Fruit fly (Drosophila melanogaster) whole organism, embryonic: ENCODE results near the gene CG1309.

Experiments
- Atf-2 ChIP-seq: fragments of 200-800 bp; sonication (Bioruptor generic); optimal IDR thresholded peaks from 2 replicates; lab custom pipeline; 2016; ENCODE audit warnings: missing biosample characterization, missing genetic modification characterization
- Awh ChIP-seq: fragments of 200-800 bp; sonication (Bioruptor generic); IDR thresholded peaks from 2 replicates; pipeline ENCODE4, ENCODE4 v1.3.6; 2022; ENCODE audit warnings: missing biosample characterization, missing genetic modification characterization
- Blimp-1 ChIP-seq: fragments of 200-800 bp; sonication (Bioruptor generic); optimal IDR thresholded peaks from 3 replicates; lab custom pipeline; 2018; ENCODE audit warnings: missing biosample characterization, missing genetic modification characterization, mild to moderate bottlenecking, moderate library complexity, missing genetic modification reagents
- C15 ChIP-seq: fragments of 200-800 bp; sonication (Bioruptor generic); IDR thresholded peaks from 3 replicates; pipeline ENCODE4 v1.3.6; 2022; ENCODE audit warnings: missing biosample characterization, missing genetic modification characterization
- CG1024 ChIP-seq: fragments of 200-800 bp; sonication (Bioruptor generic); IDR thresholded peaks from 2 replicates; pipeline ENCODE4 v1.3.6; 2022; ENCODE audit warnings: missing biosample characterization, missing genetic modification characterization
- CG11695 ChIP-seq: fragments of 200-800 bp; sonication (Bioruptor generic); IDR thresholded peaks from 3 replicates; pipeline ENCODE4 v1.3.6; 2022; ENCODE audit warnings: missing biosample characterization, missing genetic modification characterization
- CG12155 ChIP-seq: fragments of 200-800 bp; sonication (Bioruptor generic); optimal IDR thresholded peaks from 3 replicates; lab custom pipeline; 2016; ENCODE audit warnings: missing biosample characterization, missing genetic modification characterization
- CG13775 ChIP-seq: fragments of 200-800 bp; sonication (Bioruptor generic); optimal IDR thresholded peaks from 3 replicates; lab custom pipeline; 2017; ENCODE audit warnings: missing biosample characterization, mild to moderate bottlenecking, missing genetic modification characterization
- CG14014 ChIP-seq: fragments of 200-800 bp; sonication (Bioruptor generic); IDR thresholded peaks from 2 replicates; pipeline ENCODE4 v1.3.6; 2022; ENCODE audit warnings: missing biosample characterization, missing genetic modification characterization
- CG14965 ChIP-seq: fragments of 200-800 bp; sonication (Bioruptor generic); optimal IDR thresholded peaks from 2 replicates; lab custom pipeline; 2016; ENCODE audit warnings: missing biosample characterization, missing genetic modification characterization, borderline replicate concordance
- CG15011 ChIP-seq: fragments of 200-800 bp; sonication (Bioruptor generic); optimal IDR thresholded peaks from 3 replicates; lab custom pipeline; 2018; ENCODE audit warnings: missing biosample characterization, mild to moderate bottlenecking, missing genetic modification characterization
- CG15269 ChIP-seq: fragments of 200-800 bp; sonication (Bioruptor generic); optimal IDR thresholded peaks from 2 replicates; lab custom pipeline; 2018; ENCODE audit warnings: missing biosample characterization, mild to moderate bottlenecking, missing genetic modification characterization, moderate library complexity
- CG16863 ChIP-seq: fragments of 200-800 bp; sonication (Bioruptor generic); optimal IDR thresholded peaks from 3 replicates; lab custom pipeline; 2016; ENCODE audit warnings: missing biosample characterization, missing genetic modification characterization
- CG17186 ChIP-seq: fragments of 200-800 bp; sonication (Bioruptor generic); optimal IDR thresholded peaks from 3 replicates; lab custom pipeline; 2017; ENCODE audit warnings: missing biosample characterization, missing genetic modification reagents, missing genetic modification characterization
- CG17829 ChIP-seq: fragments of 200-800 bp; optimal IDR thresholded peaks from 2 replicates; lab custom pipeline; 2019; ENCODE audit warnings: missing biosample characterization, mild to moderate bottlenecking, missing genetic modification characterization, moderate library complexity
- CG18262 ChIP-seq: fragments of 200-800 bp; optimal IDR thresholded peaks from 3 replicates; lab custom pipeline; 2019; ENCODE audit warnings: missing biosample characterization, mild to moderate bottlenecking, missing genetic modification characterization, moderate library complexity
- CG2199 ChIP-seq: fragments of 200-800 bp; sonication (Bioruptor generic); IDR thresholded peaks from 3 replicates; pipeline ENCODE4 v1.3.6; 2022; ENCODE audit warnings: missing biosample characterization, missing genetic modification characterization
- CG32532 ChIP-seq: fragments of 200-800 bp; sonication (Bioruptor generic); IDR thresholded peaks from 2 replicates; pipeline ENCODE4 v1.3.6; 2022; ENCODE audit warnings: missing biosample characterization, missing genetic modification characterization
- CG33213 ChIP-seq: fragments of 200-800 bp; sonication (Bioruptor generic); optimal IDR thresholded peaks from 3 replicates; lab custom pipeline; 2016; ENCODE audit warnings: missing biosample characterization, missing genetic modification characterization
- CG3995 ChIP-seq: fragments of 200-800 bp; sonication (Bioruptor generic); optimal IDR thresholded peaks from 3 replicates; lab custom pipeline; 2016; ENCODE audit warnings: missing biosample characterization, missing genetic modification characterization
- CG4328 ChIP-seq: fragments of 200-800 bp; sonication (Bioruptor generic); optimal IDR thresholded peaks from 3 replicates; lab custom pipeline; 2017; ENCODE audit warnings: missing biosample characterization, missing genetic modification reagents, missing genetic modification characterization
- CG6683 ChIP-seq: fragments of 200-800 bp; sonication (Bioruptor generic); optimal IDR thresholded peaks from 2 replicates; lab custom pipeline; 2017; ENCODE audit warnings: missing biosample characterization, mild to moderate bottlenecking, missing genetic modification characterization, missing genetic modification reagents
- CG8281 ChIP-seq: fragments of 200-800 bp; sonication (Bioruptor generic); optimal IDR thresholded peaks from 2 replicates; lab custom pipeline; 2018; ENCODE audit warnings: missing biosample characterization, mild to moderate bottlenecking, missing genetic modification characterization, moderate library complexity
- CG8944 ChIP-seq: fragments of 200-800 bp; sonication (Bioruptor generic); optimal IDR thresholded peaks from 3 replicates; lab custom pipeline; 2016; ENCODE audit warnings: missing biosample characterization, missing genetic modification characterization
- CG9609 ChIP-seq: fragments of 200-800 bp; sonication (Bioruptor generic); optimal IDR thresholded peaks from 3 replicates; lab custom pipeline; 2016; ENCODE audit warnings: missing biosample characterization, missing genetic modification characterization
- Camta ChIP-seq: fragments of 200-800 bp; sonication (Bioruptor generic); optimal IDR thresholded peaks from 2 replicates; lab custom pipeline; 2016; ENCODE audit warnings: missing biosample characterization, missing genetic modification characterization
- Doc3 ChIP-seq: fragments of 200-800 bp; sonication (Bioruptor generic); IDR thresholded peaks from 3 replicates; pipeline ENCODE4 v1.3.6; 2022; ENCODE audit warnings: missing biosample characterization, missing genetic modification characterization; ENCODE audit not compliant: partially characterized antibody
- Drgx ChIP-seq: fragments of 200-800 bp; sonication (Bioruptor generic); IDR thresholded peaks from 2 replicates; pipeline ENCODE4 v1.3.6; 2022; ENCODE audit warnings: missing biosample characterization, missing genetic modification characterization
- Ets97D ChIP-seq: fragments of 200-800 bp; sonication (Bioruptor generic); optimal IDR thresholded peaks from 3 replicates; lab custom pipeline; 2016; ENCODE audit warnings: missing biosample characterization, missing genetic modification characterization
- HLH4C ChIP-seq: fragments of 200-800 bp; sonication (Bioruptor generic); IDR thresholded peaks from 3 replicates; pipeline ENCODE4 v1.3.6; 2022; ENCODE audit warnings: missing biosample characterization, missing genetic modification characterization; ENCODE audit not compliant: partially characterized antibody
- HmgZ ChIP-seq: fragments of 200-800 bp; sonication (Bioruptor generic); optimal IDR thresholded peaks from 2 replicates; lab custom pipeline; 2018; ENCODE audit warnings: missing biosample characterization, mild to moderate bottlenecking, missing genetic modification characterization
- Hr3 ChIP-seq: fragments of 200-800 bp; sonication (Bioruptor generic); optimal IDR thresholded peaks from 3 replicates; lab custom pipeline; 2016; ENCODE audit warnings: missing biosample characterization, missing genetic modification characterization
- MBD-R2 ChIP-seq: fragments of 200-800 bp; sonication (Bioruptor generic); IDR thresholded peaks from 2 replicates; pipeline ENCODE4 v1.3.6; 2022; ENCODE audit warnings: missing biosample characterization, missing genetic modification characterization
- MESR4 ChIP-seq: fragments of 200-800 bp; sonication (Bioruptor generic); optimal IDR thresholded peaks from 2 replicates; lab custom pipeline; 2018; ENCODE audit warnings: missing biosample characterization, mild to moderate bottlenecking, missing genetic modification characterization, moderate library complexity
- Six4 ChIP-seq: fragments of 200-800 bp; sonication (Bioruptor generic); optimal IDR thresholded peaks from 2 replicates; lab custom pipeline; 2016; ENCODE audit warnings: missing biosample characterization, missing genetic modification characterization
- abd-A ChIP-seq: fragments of 200-800 bp; sonication (Bioruptor generic); optimal IDR thresholded peaks from 3 replicates; lab custom pipeline; 2019; ENCODE audit warnings: missing biosample characterization, mild to moderate bottlenecking, missing genetic modification characterization, moderate library complexity
- ase ChIP-seq: fragments of 200-800 bp; sonication (Bioruptor generic); IDR thresholded peaks from 3 replicates; pipeline ENCODE4 v1.3.6; 2022; ENCODE audit warnings: missing biosample characterization, missing genetic modification characterization
- da ChIP-seq: fragments of 200-800 bp; sonication (Bioruptor generic); optimal IDR thresholded peaks from 2 replicates; lab custom pipeline; 2016; ENCODE audit warnings: missing biosample characterization, missing genetic modification characterization
- danr ChIP-seq: fragments of 200-800 bp; sonication (Bioruptor generic); IDR thresholded peaks from 2 replicates; pipeline ENCODE4 v1.3.6; 2022; ENCODE audit warnings: missing biosample characterization, missing genetic modification characterization
- dpn ChIP-seq, 2 experiments: fragments of 200-800 bp; sonication (Bioruptor generic); optimal IDR thresholded peaks; 3 replicates each; lab custom pipeline; 2016; ENCODE audit warnings: missing biosample characterization in 2 of 2, missing genetic modification characterization in 2 of 2
- eve ChIP-seq, 2 experiments: fragments of >200 bp; optimal IDR thresholded peaks; 2 replicates each; lab custom pipeline; 2017; ENCODE audit warnings: missing biosample characterization in 2 of 2, missing genetic modification characterization in 2 of 2
- ewg ChIP-seq: fragments of 200-800 bp; sonication (Bioruptor generic); optimal IDR thresholded peaks from 3 replicates; lab custom pipeline; 2017; ENCODE audit warnings: mild to moderate bottlenecking, missing biosample characterization, missing genetic modification reagents, missing genetic modification characterization
- fd102C ChIP-seq: fragments of 200-800 bp; sonication (Bioruptor generic); optimal IDR thresholded peaks from 2 replicates; lab custom pipeline; 2018; ENCODE audit warnings: missing biosample characterization, mild to moderate bottlenecking, missing genetic modification characterization, moderate library complexity
- fd3F ChIP-seq: fragments of 200-800 bp; sonication (Bioruptor generic); optimal IDR thresholded peaks from 2 replicates; lab custom pipeline; 2018; ENCODE audit warnings: missing biosample characterization, mild to moderate bottlenecking, missing genetic modification characterization, moderate library complexity
- kah ChIP-seq: fragments of 200-800 bp; sonication (Bioruptor generic); optimal IDR thresholded peaks from 2 replicates; lab custom pipeline; 2018; ENCODE audit warnings: missing biosample characterization, mild to moderate bottlenecking, missing genetic modification characterization
- luna ChIP-seq: fragments of 200-800 bp; sonication (Bioruptor generic); optimal IDR thresholded peaks from 2 replicates; lab custom pipeline; 2016; ENCODE audit warnings: missing biosample characterization, missing genetic modification characterization
- mld ChIP-seq: fragments of 200-800 bp; sonication (Bioruptor generic); IDR thresholded peaks from 3 replicates; pipeline ENCODE4 v1.3.6; 2022; ENCODE audit warnings: missing biosample characterization, missing genetic modification characterization; ENCODE audit not compliant: partially characterized antibody
- p53 ChIP-seq: fragments of 200-800 bp; sonication (Bioruptor generic); optimal IDR thresholded peaks from 2 replicates; lab custom pipeline; 2016; ENCODE audit warnings: missing biosample characterization, missing genetic modification characterization
- ro ChIP-seq: fragments of 200-800 bp; sonication (Bioruptor generic); IDR thresholded peaks from 2 replicates; pipeline ENCODE4 v1.3.6; 2022; ENCODE audit warnings: missing biosample characterization, missing genetic modification characterization
- sens-2 ChIP-seq: fragments of 200-800 bp; sonication (Bioruptor generic); IDR thresholded peaks from 2 replicates; pipeline ENCODE4 v1.3.6; 2022; ENCODE audit warnings: missing biosample characterization, missing genetic modification characterization
- tna ChIP-seq: fragments of 200-800 bp; sonication (Bioruptor generic); IDR thresholded peaks from 2 replicates; pipeline ENCODE4 v1.3.6; 2022; ENCODE audit warnings: missing biosample characterization, missing genetic modification characterization; ENCODE audit not compliant: partially characterized antibody
- trem ChIP-seq: fragments of 200-800 bp; optimal IDR thresholded peaks from 3 replicates; lab custom pipeline; 2019; ENCODE audit warnings: missing biosample characterization, mild to moderate bottlenecking, missing genetic modification characterization, moderate library complexity

CG1309 gene

DNA sequence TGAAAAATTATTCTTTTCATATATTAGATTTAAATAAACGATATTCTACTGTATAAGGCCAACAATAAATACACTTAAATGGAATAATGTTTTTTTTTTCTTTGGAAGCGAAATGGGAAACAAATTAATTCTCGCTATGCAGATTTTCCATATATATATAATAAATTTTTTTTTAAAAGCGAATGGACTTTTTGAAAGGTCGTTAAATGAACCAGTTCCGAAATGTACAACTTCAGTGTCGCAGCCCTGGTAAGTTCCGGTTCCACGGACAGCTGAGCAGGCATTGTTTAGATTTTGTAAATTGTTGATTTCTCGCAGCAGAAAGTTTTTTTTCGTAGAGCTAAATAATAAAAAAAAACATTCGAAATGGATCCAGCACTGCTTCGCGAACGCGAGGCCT is 27.6 kb downstream of the CG1309 start, which contains the start of gene TfIIEbeta (continued):
- no peak for TF ChIP-seq mld (GFP tag; lab: Robert Waterston, UW)
- TF ChIP-seq Ets97D (GFP tag; lab: Kevin White, UChicago): no peak
- TF ChIP-seq sens-2: no peak
- TF ChIP-seq CG6683 (GFP tag; lab: Kevin White, UChicago): no peak
- TF ChIP-seq CG8944 (GFP tag; lab: Kevin White, UChicago): no peak
- TF ChIP-seq danr (GFP tag; lab: Robert Waterston, UW): no peak
- TF ChIP-seq HmgZ (tag; lab: Kevin White, UChicago): peak; percentile 27
- no peak for TF ChIP-seq CG33213 (GFP tag; lab: Kevin White, UChicago)
- TF ChIP-seq CG11695: no peak
- TF ChIP-seq CG14965 (GFP tag; lab: Kevin White, UChicago): no peak
- no peak for TF ChIP-seq CG8281
- TF ChIP-seq da (GFP tag; lab: Kevin White, UChicago): no peak
- no peak for TF ChIP-seq eve (GFP tag; optimal IDR thresholded peaks at IDR 0.05; lab: Kevin White, UChicago)
- TF ChIP-seq CG18262 (tag; lab: Kevin White, UChicago): peak; percentile 31
- no peak for TF ChIP-seq CG1024
- TF ChIP-seq CG15011 (GFP tag; lab: Kevin White, UChicago): no peak
- no peak for TF ChIP-seq CG2199 (GFP tag; lab: Robert Waterston, UW)
- no peak for TF ChIP-seq C15 (GFP tag; lab: Robert Waterston, UW)
- no peak for TF ChIP-seq CG3995
- TF ChIP-seq CG13775: peak; percentile 8
- TF ChIP-seq CG15269: peak; percentile 34
- TF ChIP-seq Hr3 (GFP tag; lab: Kevin White, UChicago): peak; percentile 14
- TF ChIP-seq CG9609 (GFP tag; lab: Kevin White, UChicago): no peak
- no peak for TF ChIP-seq Atf-2
- peak; percentile 25 for TF ChIP-seq Blimp-1 (GFP tag; lab: Kevin White, UChicago)
- TF ChIP-seq CG17186 (GFP tag; lab: Kevin White, UChicago): no peak
- no peak for TF ChIP-seq ro
- no peak for TF ChIP-seq Doc3 (GFP tag; lab: Robert Waterston, UW)
- TF ChIP-seq Drgx (GFP tag; lab: Robert Waterston, UW): no peak; the same call in 1 of the 2 replicates
- TF ChIP-seq Awh (GFP tag; lab: Robert Waterston, UW): no peak
- no peak for TF ChIP-seq CG4328
- no peak for TF ChIP-seq fd102C
- peak; percentile 92 for TF ChIP-seq MBD-R2
- no peak for TF ChIP-seq tna (GFP tag; lab: Robert Waterston, UW)
- TF ChIP-seq ase: no peak
- peak; percentile 63 for TF ChIP-seq CG32532 (GFP tag; lab: Robert Waterston, UW)
- TF ChIP-seq dpn (GFP tag; optimal IDR thresholded peaks at IDR 0.05; lab: Kevin White, UChicago): peak; percentile 3 to 13
- TF ChIP-seq trem (tag; lab: Kevin White, UChicago): peak; percentile 33
- no peak for TF ChIP-seq CG16863 (GFP tag; lab: Kevin White, UChicago)
- TF ChIP-seq Camta: no peak
- TF ChIP-seq CG12155 (GFP tag; lab: Kevin White, UChicago): no peak
- no peak for TF ChIP-seq Six4 (GFP tag; lab: Kevin White, UChicago)
- TF ChIP-seq kah (GFP tag; lab: Kevin White, UChicago): no peak
- peak; percentile 41 for TF ChIP-seq MESR4 (GFP tag; lab: Kevin White, UChicago)
- no peak for TF ChIP-seq CG14014 (GFP tag; lab: Robert Waterston, UW)
- TF ChIP-seq HLH4C (GFP tag; lab: Robert Waterston, UW): no peak
- no peak for TF ChIP-seq fd3F (GFP tag; lab: Kevin White, UChicago)
- no peak for TF ChIP-seq p53 (GFP tag; lab: Kevin White, UChicago)
- no peak for TF ChIP-seq luna (GFP tag; lab: Kevin White, UChicago)
- no peak for TF ChIP-seq ewg (GFP tag; lab: Kevin White, UChicago)
- peak; percentile 29 for TF ChIP-seq CG17829
- TF ChIP-seq abd-A (tag; lab: Kevin White, UChicago): no peak
